Worm (Caenorhabditis elegans) whole organism, young adult: ENCODE measurements around the gene ddx-46.
A peak's percentile ranks its signal among the peaks of the same experiment; 100 is the strongest.
"Not testable (repeated sequence)": the region's sequence is repeated elsewhere in the genome, so short reads cannot be mapped to it uniquely, and the experiment has no call there.

ENCODE experiments used
- C17E4.6 ChIP-seq: fragments of 200-800 bp; sonication (Bioruptor generic); IDR thresholded peaks from 2 replicates; pipeline ENCODE4 v1.3.6; 2022; ENCODE audit warnings: missing genetic modification reagents, missing genetic modification characterization, missing compliant biosample characterization
- D2030.7 ChIP-seq: fragments of 200-800 bp; sonication (Bioruptor generic); IDR thresholded peaks from 2 replicates; pipeline ENCODE4 v1.3.6; 2022; ENCODE audit warnings: missing genetic modification reagents, missing genetic modification characterization, missing compliant biosample characterization
- F23B12.7 ChIP-seq: sonication (generic microtip); optimal IDR thresholded peaks from 2 replicates; lab custom pipeline; 2017; ENCODE audit warnings: missing genetic modification characterization, mild to moderate bottlenecking, missing compliant biosample characterization, antibody characterized with exemption, moderate library complexity; ENCODE audit not compliant: insufficient read depth
- F33H1.4 ChIP-seq: fragments of 200-800 bp; sonication (Bioruptor generic); IDR thresholded peaks from 2 replicates; pipeline ENCODE4 v1.3.6; 2022; ENCODE audit warnings: missing genetic modification reagents, missing genetic modification characterization, missing compliant biosample characterization
- F55B11.4 ChIP-seq: sonication (generic microtip); optimal IDR thresholded peaks from 2 replicates; lab custom pipeline; 2016; ENCODE audit warnings: missing compliant biosample characterization, missing genetic modification characterization, borderline replicate concordance; ENCODE audit not compliant: insufficient read depth
- Y67H2A.10 ChIP-seq: fragments of 200-800 bp; sonication (Bioruptor generic); conservative IDR thresholded peaks from 2 replicates; pipeline ENCODE4 v1.3.6; 2022; ENCODE audit warnings: missing genetic modification reagents, missing genetic modification characterization, missing compliant biosample characterization
- Y79H2A.3 ChIP-seq: fragments of 200-800 bp; sonication (Bioruptor generic); conservative IDR thresholded peaks from 2 replicates; pipeline ENCODE4 v1.3.6; 2022; ENCODE audit warnings: missing genetic modification reagents, missing genetic modification characterization, missing compliant biosample characterization
- aptf-3 ChIP-seq: fragments of 200-800 bp; sonication (Bioruptor generic); IDR thresholded peaks from 2 replicates; pipeline ENCODE4 v1.3.6; 2022; ENCODE audit warnings: missing genetic modification characterization, missing compliant biosample characterization
- cebp-1 ChIP-seq, 2 experiments: fragments of 200-800 bp in 1 of 2; sonication (Bioruptor generic) in 1 of 2; sonication (generic microtip) in 1 of 2; IDR thresholded peaks in 1 of 2; optimal IDR thresholded peaks in 1 of 2; 2 replicates each; pipeline versions ENCODE4 v1.3.6 to Lab custom; 2017 to 2022; ENCODE audit warnings: missing compliant biosample characterization in 2 of 2, missing genetic modification characterization in 2 of 2, mild to moderate bottlenecking in 1 of 2, missing genetic modification reagents in 1 of 2, moderate library complexity in 1 of 2
- ceh-91 ChIP-seq: fragments of 200-800 bp; sonication (Bioruptor generic); IDR thresholded peaks from 2 replicates; pipeline ENCODE4 v1.3.6; 2022; ENCODE audit warnings: missing genetic modification reagents, missing genetic modification characterization, missing compliant biosample characterization
- dox-1 ChIP-seq: fragments of 200-800 bp; sonication (Bioruptor generic); IDR thresholded peaks from 2 replicates; pipeline ENCODE4 v1.3.6; 2022; ENCODE audit warnings: missing genetic modification reagents, missing genetic modification characterization, missing compliant biosample characterization
- egrh-3 ChIP-seq: fragments of 200-800 bp; sonication (Bioruptor generic); IDR thresholded peaks from 2 replicates; pipeline ENCODE4 v1.3.6; 2022; ENCODE audit warnings: missing genetic modification reagents, missing genetic modification characterization, missing compliant biosample characterization
- gei-17 ChIP-seq: fragments of 200-800 bp; sonication (Bioruptor generic); optimal IDR thresholded peaks from 2 replicates; lab custom pipeline; 2018; ENCODE audit warnings: mild to moderate bottlenecking, missing genetic modification characterization, missing compliant biosample characterization
- him-1 ChIP-seq: sonication (generic microtip); optimal IDR thresholded peaks from 2 replicates; lab custom pipeline; 2016; ENCODE audit warnings: missing genotype, missing genetic modification reagents, missing genetic modification characterization, missing compliant biosample characterization
- lin-54 ChIP-seq: fragments of 200-800 bp; sonication (Bioruptor generic); optimal IDR thresholded peaks from 2 replicates; lab custom pipeline; 2018; ENCODE audit warnings: mild to moderate bottlenecking, missing genetic modification characterization, missing compliant biosample characterization
- lir-1 ChIP-seq: fragments of 200-800 bp; sonication (Bioruptor generic); conservative IDR thresholded peaks from 2 replicates; pipeline ENCODE4 v1.3.6; 2022; ENCODE audit warnings: missing genetic modification reagents, missing genetic modification characterization, missing compliant biosample characterization
- lsl-1 ChIP-seq: fragments of 200-800 bp; sonication (Bioruptor generic); optimal IDR thresholded peaks from 2 replicates; lab custom pipeline; 2018; ENCODE audit warnings: mild to moderate bottlenecking, missing genetic modification characterization, moderate library complexity, missing compliant biosample characterization
- lsy-27 ChIP-seq: sonication (generic microtip); optimal IDR thresholded peaks from 2 replicates; lab custom pipeline; 2017; ENCODE audit warnings: missing genetic modification characterization, mild to moderate bottlenecking, missing compliant biosample characterization, antibody characterized with exemption, missing genotype, borderline replicate concordance; ENCODE audit not compliant: insufficient read depth
- madf-6 ChIP-seq: fragments of 200-800 bp; sonication (Bioruptor generic); IDR thresholded peaks from 2 replicates; pipeline ENCODE4 v1.3.6; 2022; ENCODE audit warnings: missing genetic modification reagents, missing genetic modification characterization, missing compliant biosample characterization
- madf-8 ChIP-seq: fragments of 200-800 bp; sonication (Bioruptor generic); conservative IDR thresholded peaks from 2 replicates; pipeline ENCODE4 v1.3.6; 2022; ENCODE audit warnings: missing genetic modification reagents, missing genetic modification characterization, missing compliant biosample characterization
- mcd-1 ChIP-seq: fragments of 200-800 bp; sonication (Bioruptor generic); IDR thresholded peaks from 2 replicates; pipeline ENCODE4 v1.3.6; 2022; ENCODE audit warnings: missing genetic modification reagents, missing genetic modification characterization, missing compliant biosample characterization
- nhr-90 ChIP-seq: sonication (generic microtip); optimal IDR thresholded peaks from 2 replicates; lab custom pipeline; 2016; ENCODE audit warnings: missing genotype, mild to moderate bottlenecking, missing genetic modification characterization, missing compliant biosample characterization
- somi-1 ChIP-seq: fragments of 200-800 bp; sonication (Bioruptor generic); optimal IDR thresholded peaks from 2 replicates; lab custom pipeline; 2018; ENCODE audit warnings: mild to moderate bottlenecking, missing genetic modification characterization, missing compliant biosample characterization
- tbp1 ChIP-seq: fragments of 200-800 bp; sonication (Bioruptor generic); optimal IDR thresholded peaks from 2 replicates; lab custom pipeline; 2018; ENCODE audit warnings: mild to moderate bottlenecking, missing genetic modification characterization, missing compliant biosample characterization
- zfh-2 ChIP-seq: fragments of 200-800 bp; sonication (Bioruptor generic); conservative IDR thresholded peaks from 2 replicates; pipeline ENCODE4 v1.3.6; 2022; ENCODE audit warnings: missing genetic modification reagents, missing genetic modification characterization, missing compliant biosample characterization
- ztf-6 ChIP-seq: fragments of 200-800 bp; sonication (Bioruptor generic); IDR thresholded peaks from 2 replicates; pipeline ENCODE4 v1.3.6; 2022; ENCODE audit warnings: missing genetic modification reagents, missing genetic modification characterization, missing compliant biosample characterization

ddx-46 gene

ce11 chrIV:1358109-1358508 lies 48.7 kb upstream of the ddx-46 start (continued):
- TF ChIP-seq Y79H2A.3 (GFP tag; lab: Robert Waterston, UW) (no peak), aptf-3 (GFP tag; lab: Robert Waterston, UW) (no peak), zfh-2 (GFP tag; lab: Robert Waterston, UW) (peak; percentile 96), nhr-90 (tag; lab: Kevin White, UChicago) (no peak), lir-1 (GFP tag; lab: Robert Waterston, UW) (no peak), tbp1 (no peak)
- TF ChIP-seq, all 124 proteins: peak for 9

DNA sequence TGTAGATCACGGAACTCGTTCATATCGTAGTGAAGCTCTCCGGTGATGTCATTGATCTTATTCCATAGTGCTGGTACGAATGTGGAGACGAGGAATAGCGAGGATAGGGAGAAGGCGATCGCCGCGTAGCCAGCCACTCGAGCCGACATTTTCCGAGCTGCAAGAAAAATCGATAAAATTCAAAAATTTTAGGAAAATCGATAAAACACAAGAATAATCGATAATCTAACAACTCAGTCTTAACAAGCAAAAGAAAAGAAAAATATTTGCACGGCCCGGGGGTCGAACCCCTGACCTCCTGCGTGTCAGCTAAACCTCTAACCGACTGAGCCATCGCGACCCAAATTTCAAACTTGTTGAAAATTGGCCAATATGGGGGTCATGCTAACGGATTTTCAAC lies 45.7 kb upstream of the ddx-46 start, which contains the start of gene col-104:
Gene col-104, minus strand, starts transcription at position 159 of the 400 bp plus-strand sequence.
- TF ChIP-seq tbp1 = peak; percentile 37
- no peak for TF ChIP-seq somi-1 (GFP tag; lab: Kevin White, UChicago)

ce11 chrIV:1353811-1354210 lies 44.4 kb upstream of the ddx-46 start:
- TF ChIP-seq zfh-2 (GFP tag; lab: Robert Waterston, UW) (peak; percentile 91), ceh-91 (GFP tag; lab: Robert Waterston, UW) (no peak), lsl-1 (no peak), egrh-3 (GFP tag; lab: Robert Waterston, UW) (peak; percentile 79; the same call in 1 of the 2 replicates)

- TF ChIP-seq aptf-3 (GFP tag; lab: Robert Waterston, UW) = no peak
- no peak for TF ChIP-seq lsy-27 (tag; lab: Kevin White, UChicago)
- no peak for TF ChIP-seq F23B12.7 (tag; lab: Kevin White, UChicago)
- TF ChIP-seq F55B11.4 (tag; lab: Kevin White, UChicago) = no peak
- no peak for TF ChIP-seq C17E4.6
Measured at ce11 chrIV:1349352-1349751, 39.9 kb upstream of the ddx-46 start.

ce11 chrIV:1346981-1347380 lies 37.5 kb upstream of the ddx-46 start, which contains the start of gene rfc-2:
Gene rfc-2 (plus strand): TSS chrIV:1347314.
- TF ChIP-seq gei-17 (GFP tag; lab: Kevin White, UChicago) = no peak
- TF ChIP-seq D2030.7 (GFP tag; lab: Robert Waterston, UW) = 0 out of 2 replicates have a peak, but pooled peaks have one; percentile 24
- peak; percentile 33; the same call in 1 of the 2 replicates for TF ChIP-seq mcd-1 (GFP tag; lab: Robert Waterston, UW)
- 0 out of 2 replicates have a peak, but pooled peaks have one; percentile 10 for TF ChIP-seq madf-6 (GFP tag; lab: Robert Waterston, UW)
- peak; percentile 4 for TF ChIP-seq lin-54 (GFP tag; lab: Kevin White, UChicago)
- TF ChIP-seq him-1 (tag; lab: Kevin White, UChicago) = peak; percentile 26
- peak; percentile 42; the same call in 1 of the 2 replicates for TF ChIP-seq dox-1
- TF ChIP-seq Y67H2A.10 = no peak

DNA sequence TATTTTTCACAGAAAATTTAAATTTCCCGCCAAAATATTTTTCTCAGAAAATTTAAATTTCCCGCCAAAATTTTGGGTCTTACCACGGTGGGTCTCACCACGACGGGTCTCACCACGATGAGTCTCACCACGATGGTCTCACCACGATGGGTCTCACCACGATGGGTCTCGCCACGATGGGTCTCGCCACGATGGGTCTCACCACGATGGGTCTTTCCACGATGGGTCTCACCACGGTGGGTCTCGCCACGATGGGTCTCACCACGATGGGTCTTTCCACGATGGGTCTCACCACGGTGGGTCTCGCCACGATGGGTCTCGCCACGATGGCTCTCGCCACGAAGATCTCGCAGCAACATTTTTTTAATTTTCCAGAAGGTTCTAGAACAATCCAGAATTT lies 36.0 kb upstream of the ddx-46 start:
- TF ChIP-seq egrh-3 (GFP tag; lab: Robert Waterston, UW) = peak; percentile 8; the same call in 1 of the 2 replicates
- peak; percentile 55; the same call in 1 of the 2 replicates for TF ChIP-seq F33H1.4
- TF ChIP-seq, all 124 proteins: peak for 2; not testable (repeated sequence) for 122

- TF ChIP-seq cebp-1 (GFP tag; IDR thresholded peaks at IDR 0.05; lab: Robert Waterston, UW); cebp-1 (tag; optimal IDR thresholded peaks at IDR 0.05; lab: Kevin White, UChicago); ztf-6 (GFP tag; lab: Robert Waterston, UW); madf-8 (GFP tag; lab: Robert Waterston, UW): not testable (repeated sequence)
Measured at ce11 chrIV:1343379-1343778, 33.9 kb upstream of the ddx-46 start, which contains the start of gene F58F6.5. Gene F58F6.5 (plus strand): TSS chrIV:1343679.
